Worm (Caenorhabditis elegans) whole organism, L1 larva: Measurements from ENCODE around the gene algn-6.

ENCODE experiments used
- C04F5.9 ChIP-seq: sonication (generic microtip); optimal IDR thresholded peaks from 2 replicates; lab custom pipeline; 2016; ENCODE audit warnings: missing genetic modification characterization, missing compliant biosample characterization
- C16A3.4 ChIP-seq: fragments of 150-350 bp; optimal IDR thresholded peaks from 2 replicates; lab custom pipeline; 2014; ENCODE audit warnings: missing biosample characterization, missing genetic modification characterization
- C34B4.2 ChIP-seq: sonication (generic microtip); optimal IDR thresholded peaks from 2 replicates; lab custom pipeline; 2017; ENCODE audit warnings: mild to moderate bottlenecking, missing genetic modification characterization, missing compliant biosample characterization
- F16B12.6 ChIP-seq: fragments of 150-350 bp; optimal IDR thresholded peaks from 2 replicates; lab custom pipeline; 2014; ENCODE audit warnings: missing biosample characterization, missing genetic modification characterization
- Y116A8C.19 ChIP-seq: sonication (generic microtip); optimal IDR thresholded peaks from 2 replicates; lab custom pipeline; 2016; ENCODE audit warnings: missing compliant biosample characterization, missing genetic modification characterization, borderline replicate concordance
- aha-1 ChIP-seq: fragments of 150-350 bp; optimal IDR thresholded peaks from 2 replicates; lab custom pipeline; 2014; ENCODE audit warnings: missing biosample characterization, missing genetic modification characterization
- aly-2 ChIP-seq: fragments of 150-350 bp; optimal IDR thresholded peaks from 2 replicates; lab custom pipeline; 2014; ENCODE audit warnings: missing biosample characterization, missing genetic modification characterization
- blmp-1 ChIP-seq: fragments of 150-350 bp; optimal IDR thresholded peaks from 2 replicates; lab custom pipeline; 2014; ENCODE audit warnings: missing biosample characterization, missing genetic modification characterization
- ceh-63 ChIP-seq: fragments of 200-800 bp; sonication (Bioruptor generic); optimal IDR thresholded peaks from 2 replicates; lab custom pipeline; 2018; ENCODE audit warnings: mild to moderate bottlenecking, missing genetic modification characterization, missing compliant biosample characterization
- ceh-8 ChIP-seq: fragments of 200-800 bp; sonication (Bioruptor generic); optimal IDR thresholded peaks from 2 replicates; lab custom pipeline; 2018; ENCODE audit warnings: mild to moderate bottlenecking, missing genetic modification characterization, moderate library complexity, missing compliant biosample characterization
- ceh-82 ChIP-seq, 3 experiments: fragments of 150-350 bp in 1 of 3; sonication (generic microtip) in 2 of 3; optimal IDR thresholded peaks; 2 replicates each; lab custom pipeline; 2014 to 2017; ENCODE audit warnings: missing biosample characterization in 3 of 3, missing genetic modification characterization in 3 of 3
- ceh-90 ChIP-seq: sonication (generic microtip); optimal IDR thresholded peaks from 2 replicates; lab custom pipeline; 2016; ENCODE audit warnings: missing genetic modification characterization, missing compliant biosample characterization
- dpl-1 ChIP-seq, 3 experiments: fragments of 150-350 bp in 2 of 3; sonication (generic microtip) in 1 of 3; optimal IDR thresholded peaks; 2 replicates each; lab custom pipeline; 2014 to 2017; ENCODE audit warnings: missing biosample characterization in 3 of 3, missing genetic modification characterization in 3 of 3, missing genetic modification reagents in 3 of 3
- dsc-1 ChIP-seq: sonication (generic microtip); optimal IDR thresholded peaks from 2 replicates; lab custom pipeline; 2016; ENCODE audit warnings: mild to moderate bottlenecking, missing genetic modification characterization, missing compliant biosample characterization
- efl-1 ChIP-seq, 4 experiments: fragments of 150-350 bp; optimal IDR thresholded peaks in 3 of 4; peaks in 1 of 4; 1 replicate in 1 of 4; 2 replicates in 3 of 4; lab custom pipeline; 2014; ENCODE audit warnings: missing biosample characterization in 2 of 4, missing genetic modification characterization in 2 of 4, missing genetic modification reagents in 2 of 4
- efl-3 ChIP-seq: fragments of 200-800 bp; sonication (Bioruptor generic); optimal IDR thresholded peaks from 2 replicates; lab custom pipeline; 2018; ENCODE audit warnings: mild to moderate bottlenecking, missing genetic modification characterization, missing compliant biosample characterization
- elt-2 ChIP-seq: sonication (generic microtip); optimal IDR thresholded peaks from 2 replicates; lab custom pipeline; 2016; ENCODE audit warnings: missing genetic modification characterization, mild to moderate bottlenecking, inconsistent platforms, missing compliant biosample characterization, missing genetic modification reagents
- fkh-10 ChIP-seq: sonication (generic microtip); optimal IDR thresholded peaks from 2 replicates; lab custom pipeline; 2017; ENCODE audit warnings: missing biosample characterization, missing genetic modification reagents, missing genetic modification characterization
- fkh-8 ChIP-seq: sonication (generic microtip); optimal IDR thresholded peaks from 2 replicates; lab custom pipeline; 2016; ENCODE audit warnings: mild to moderate bottlenecking, missing genetic modification characterization, missing compliant biosample characterization
- fos-1 ChIP-seq: fragments of 150-350 bp; optimal IDR thresholded peaks from 2 replicates; lab custom pipeline; 2014; ENCODE audit warnings: missing biosample characterization, missing genetic modification characterization
- grh-1 ChIP-seq: fragments of 200-800 bp; sonication (Bioruptor generic); IDR thresholded peaks from 2 replicates; pipeline ENCODE4 v1.3.6; 2022; ENCODE audit warnings: missing genetic modification reagents, missing genetic modification characterization, missing compliant biosample characterization
- hpl-2 ChIP-seq: fragments of 150-350 bp; optimal IDR thresholded peaks from 2 replicates; lab custom pipeline; 2014; ENCODE audit warnings: missing biosample characterization, missing genetic modification reagents, missing genetic modification characterization
- irx-1 ChIP-seq: sonication (generic microtip); optimal IDR thresholded peaks from 2 replicates; lab custom pipeline; 2016; ENCODE audit warnings: missing genetic modification characterization, missing compliant biosample characterization
- lin-13 ChIP-seq: fragments of 150-350 bp; optimal IDR thresholded peaks from 2 replicates; lab custom pipeline; 2014; ENCODE audit warnings: missing biosample characterization, missing genetic modification reagents, missing genetic modification characterization
- lin-14 ChIP-seq: fragments of 200-800 bp; sonication (Bioruptor generic); optimal IDR thresholded peaks from 2 replicates; lab custom pipeline; 2018; ENCODE audit warnings: mild to moderate bottlenecking, missing genetic modification characterization, moderate library complexity, missing compliant biosample characterization
- lin-15B ChIP-seq: fragments of 150-350 bp; sonication (generic microtip); optimal IDR thresholded peaks from 3 replicates; lab custom pipeline; 2014; ENCODE audit warnings: missing biosample characterization, missing genetic modification characterization
- lin-39 ChIP-seq: fragments of 150-350 bp; optimal IDR thresholded peaks from 2 replicates; lab custom pipeline; 2014; ENCODE audit warnings: missing biosample characterization, missing genetic modification reagents, missing genetic modification characterization
- lir-3 ChIP-seq: sonication (generic microtip); optimal IDR thresholded peaks from 2 replicates; lab custom pipeline; 2016; ENCODE audit warnings: mild to moderate bottlenecking, missing genetic modification characterization, moderate library complexity, missing compliant biosample characterization; ENCODE audit not compliant: poor library complexity
- lsy-2 ChIP-seq, 2 experiments: fragments of 150-350 bp; optimal IDR thresholded peaks; 2 replicates each; lab custom pipeline; 2014; ENCODE audit warnings: missing biosample characterization in 2 of 2, missing genetic modification characterization in 2 of 2
- mab-9 ChIP-seq: fragments of 200-800 bp; sonication (Bioruptor generic); IDR thresholded peaks from 2 replicates; pipeline ENCODE4 v1.3.6; 2022; ENCODE audit warnings: missing genetic modification reagents, missing genetic modification characterization, missing compliant biosample characterization
- mef-2 ChIP-seq: fragments of 150-350 bp; optimal IDR thresholded peaks from 2 replicates; lab custom pipeline; 2014; ENCODE audit warnings: missing biosample characterization, missing genetic modification characterization
- mep-1 ChIP-seq: fragments of 150-350 bp; optimal IDR thresholded peaks from 2 replicates; lab custom pipeline; 2014; ENCODE audit warnings: missing biosample characterization, missing genetic modification characterization
- nhr-11 ChIP-seq: fragments of 150-350 bp; optimal IDR thresholded peaks from 2 replicates; lab custom pipeline; 2014; ENCODE audit warnings: missing biosample characterization, missing genetic modification characterization
- nhr-12 ChIP-seq: sonication (generic microtip); optimal IDR thresholded peaks from 2 replicates; lab custom pipeline; 2017; ENCODE audit warnings: missing biosample characterization, missing genetic modification characterization
- nhr-20 ChIP-seq: sonication (generic microtip); optimal IDR thresholded peaks from 2 replicates; lab custom pipeline; 2016; ENCODE audit warnings: mild to moderate bottlenecking, missing genetic modification characterization, missing compliant biosample characterization
- nhr-71 ChIP-seq: sonication (generic microtip); optimal IDR thresholded peaks from 2 replicates; lab custom pipeline; 2016; ENCODE audit warnings: mild to moderate bottlenecking, missing genetic modification characterization, moderate library complexity, missing compliant biosample characterization
- nhr-84 ChIP-seq: sonication (generic microtip); optimal IDR thresholded peaks from 2 replicates; lab custom pipeline; 2017; ENCODE audit warnings: missing biosample characterization, missing genetic modification characterization
- pqm-1 ChIP-seq: sonication (generic microtip); optimal IDR thresholded peaks from 3 replicates; lab custom pipeline; 2017; ENCODE audit warnings: missing biosample characterization, missing genetic modification characterization
- rnt-1 ChIP-seq: sonication (generic microtip); optimal IDR thresholded peaks from 2 replicates; lab custom pipeline; 2016; ENCODE audit warnings: mild to moderate bottlenecking, missing genetic modification characterization, moderate library complexity, missing compliant biosample characterization
- skn-1 ChIP-seq: fragments of 150-350 bp; optimal IDR thresholded peaks from 2 replicates; lab custom pipeline; 2014; ENCODE audit warnings: missing biosample characterization, missing genetic modification characterization
- sox-4 ChIP-seq: sonication (generic microtip); optimal IDR thresholded peaks from 2 replicates; lab custom pipeline; 2016; ENCODE audit warnings: missing genetic modification characterization, missing compliant biosample characterization
- sup-37 ChIP-seq: fragments of 200-800 bp; sonication (Bioruptor generic); optimal IDR thresholded peaks from 2 replicates; lab custom pipeline; 2018; ENCODE audit warnings: mild to moderate bottlenecking, missing genetic modification characterization, missing compliant biosample characterization
- swsn-7 ChIP-seq: sonication (generic microtip); optimal IDR thresholded peaks from 2 replicates; lab custom pipeline; 2016; ENCODE audit warnings: missing genetic modification characterization, missing compliant biosample characterization
- tbx-2 ChIP-seq: sonication (generic microtip); optimal IDR thresholded peaks from 2 replicates; lab custom pipeline; 2016; ENCODE audit warnings: missing genetic modification characterization, missing compliant biosample characterization
- tlp-1 ChIP-seq: fragments of 150-350 bp; optimal IDR thresholded peaks from 2 replicates; lab custom pipeline; 2014; ENCODE audit warnings: missing biosample characterization, missing genetic modification characterization
- unc-30 ChIP-seq: sonication (generic microtip); optimal IDR thresholded peaks from 2 replicates; lab custom pipeline; 2017; ENCODE audit warnings: missing biosample characterization, missing genetic modification characterization
- unc-62 ChIP-seq: fragments of 150-350 bp; optimal IDR thresholded peaks from 2 replicates; lab custom pipeline; 2014; ENCODE audit warnings: missing biosample characterization, missing genetic modification reagents, missing genetic modification characterization
- xbp-1 ChIP-seq: sonication (generic microtip); optimal IDR thresholded peaks from 2 replicates; lab custom pipeline; 2016; ENCODE audit warnings: missing genetic modification characterization, missing compliant biosample characterization
- ztf-11 ChIP-seq, 2 experiments: sonication (generic microtip); optimal IDR thresholded peaks; 2 replicates each; lab custom pipeline; 2016 to 2017; ENCODE audit warnings: missing genetic modification characterization in 2 of 2, missing biosample characterization in 1 of 2, missing compliant biosample characterization in 1 of 2
- ztf-4 ChIP-seq: fragments of 150-350 bp; optimal IDR thresholded peaks from 2 replicates; lab custom pipeline; 2014; ENCODE audit warnings: missing biosample characterization, missing genetic modification characterization

algn-6 gene

DNA sequence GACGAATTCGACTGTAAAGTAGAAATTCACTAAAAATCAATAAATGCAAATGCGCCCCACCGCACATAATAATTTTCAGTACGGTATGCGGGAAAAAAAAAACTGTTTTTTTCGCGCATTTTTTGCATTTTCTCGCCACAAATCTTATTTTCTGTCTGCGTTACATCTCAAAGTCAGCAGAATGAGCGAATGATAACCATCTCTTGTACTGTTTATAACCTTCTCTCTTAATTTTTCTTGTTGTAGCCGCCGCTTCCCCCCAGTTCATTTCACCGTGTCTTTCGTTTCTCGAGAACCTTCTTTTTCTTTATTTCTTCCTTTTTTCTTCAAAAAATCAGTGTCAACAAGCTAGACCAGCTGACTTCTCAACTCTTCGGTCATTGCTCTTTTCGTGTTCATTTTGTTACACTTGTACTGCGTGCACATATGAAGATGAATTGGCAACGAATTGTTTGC is 24.1 kb upstream of the algn-6 start (continued):
- peak; percentile 68 for TF ChIP-seq nhr-20 (tag; lab: Kevin White, UChicago)
- TF ChIP-seq nhr-84 (tag; lab: Kevin White, UChicago) = no peak
- TF ChIP-seq hpl-2 = no peak
- TF ChIP-seq aha-1 = no peak
- peak in 1 of 2 experiments; percentile 48 for TF ChIP-seq lsy-2 (tag; optimal IDR thresholded peaks at IDR 0.05; lab: Kevin White, UChicago)
- no peak for TF ChIP-seq unc-30 (tag; lab: Kevin White, UChicago)
- peak; percentile 31 for TF ChIP-seq rnt-1 (tag; lab: Kevin White, UChicago)
- TF ChIP-seq lin-14 (GFP tag; lab: Kevin White, UChicago) = peak; percentile 24
- no peak for TF ChIP-seq fkh-8 (tag; lab: Kevin White, UChicago)
- peak; percentile 33 for TF ChIP-seq lin-13
- TF ChIP-seq swsn-7 (tag; lab: Kevin White, UChicago) = peak; percentile 42

DNA sequence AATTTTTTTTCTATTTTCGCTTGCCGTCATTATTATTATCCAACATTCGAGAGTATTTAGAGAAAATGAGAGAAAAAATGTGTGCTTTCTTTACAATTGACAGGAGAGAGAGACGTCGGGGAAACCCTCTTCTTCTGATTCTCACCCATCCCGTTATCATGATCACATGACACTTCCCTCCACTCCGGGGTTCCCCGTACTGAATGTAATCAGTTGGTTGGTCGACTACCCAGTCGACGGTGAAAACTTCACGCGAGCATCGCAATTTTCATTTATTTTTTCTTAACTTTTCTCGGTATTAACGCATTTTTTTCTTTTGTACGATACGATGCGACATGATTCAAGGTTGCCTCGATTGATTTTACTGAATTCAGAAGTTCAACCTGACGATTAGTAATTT is 23.4 kb upstream of the algn-6 start:
- TF ChIP-seq nhr-12 (tag; lab: Kevin White, UChicago) = no peak
- TF ChIP-seq elt-2 (tag; lab: Kevin White, UChicago) = no peak
- no peak for TF ChIP-seq lin-15B (tag; lab: Kevin White, UChicago)
- TF ChIP-seq aha-1 = no peak
- no peak for TF ChIP-seq ztf-11 (tag; optimal IDR thresholded peaks at IDR 0.05; lab: Kevin White, UChicago)
- TF ChIP-seq sox-4 (tag; lab: Kevin White, UChicago) = no peak
- TF ChIP-seq Y116A8C.19 (tag; lab: Kevin White, UChicago) = no peak
- peak; percentile 79 for TF ChIP-seq nhr-71 (tag; lab: Kevin White, UChicago)
- peak; percentile 61 for TF ChIP-seq swsn-7 (tag; lab: Kevin White, UChicago)
- no peak for TF ChIP-seq irx-1 (tag; lab: Kevin White, UChicago)
- TF ChIP-seq C04F5.9 (tag; lab: Kevin White, UChicago) = no peak
- no peak for TF ChIP-seq grh-1
- TF ChIP-seq rnt-1 (tag; lab: Kevin White, UChicago) = peak; percentile 62
- TF ChIP-seq C16A3.4 (tag; lab: Kevin White, UChicago) = peak; percentile 59
- no peak for TF ChIP-seq ceh-82 (tag; optimal IDR thresholded peaks at IDR 0.05; lab: Kevin White, UChicago)
- no peak for TF ChIP-seq ceh-90 (tag; lab: Kevin White, UChicago)
- TF ChIP-seq hpl-2 = no peak
- TF ChIP-seq unc-30 (tag; lab: Kevin White, UChicago) = no peak
- no peak for TF ChIP-seq mef-2 (tag; lab: Kevin White, UChicago)
- TF ChIP-seq skn-1 (tag; lab: Kevin White, UChicago) = peak; percentile 52
- no peak for TF ChIP-seq efl-3
- no peak for TF ChIP-seq aly-2 (tag; lab: Kevin White, UChicago)
- TF ChIP-seq mab-9 (GFP tag; lab: Robert Waterston, UW) = no peak
- TF ChIP-seq tlp-1 (tag; lab: Kevin White, UChicago) = no peak
- peak; percentile 40 for TF ChIP-seq lir-3 (tag; lab: Kevin White, UChicago)
- peak; percentile 4 for TF ChIP-seq ztf-4 (tag; lab: Kevin White, UChicago)
- TF ChIP-seq ceh-63 (GFP tag; lab: Kevin White, UChicago) = no peak
- no peak for TF ChIP-seq ceh-8 (GFP tag; lab: Kevin White, UChicago)
- peak; percentile 23 for TF ChIP-seq mep-1 (tag; lab: Kevin White, UChicago)
- TF ChIP-seq dpl-1 (GFP tag; optimal IDR thresholded peaks at IDR 0.05; lab: Kevin White, UChicago) = peak in 2 of 3 experiments; percentile 21 to 33
- TF ChIP-seq fkh-10 (GFP tag; lab: Kevin White, UChicago) = no peak
- no peak for TF ChIP-seq fos-1
- peak; percentile 77 for TF ChIP-seq blmp-1 (tag; lab: Kevin White, UChicago)
- TF ChIP-seq tbx-2 (tag; lab: Kevin White, UChicago) = peak; percentile 29
- TF ChIP-seq F16B12.6 (tag; lab: Kevin White, UChicago) = no peak
- peak; percentile 35 to 76 for TF ChIP-seq lsy-2 (tag; optimal IDR thresholded peaks at IDR 0.05; lab: Kevin White, UChicago)
- TF ChIP-seq efl-1 (optimal IDR thresholded peaks at IDR 0.05; lab: Kevin White, UChicago) = peak; percentile 18 to 31
- TF ChIP-seq efl-1 (GFP tag; optimal IDR thresholded peaks at IDR 0.05 in 1 of 2; lab: Kevin White, UChicago) = peak in 1 of 2 experiments; percentile 42
- TF ChIP-seq C34B4.2 (tag; lab: Kevin White, UChicago) = no peak
- no peak for TF ChIP-seq unc-62 (GFP tag; lab: Kevin White, UChicago)
- no peak for TF ChIP-seq sup-37
- TF ChIP-seq lin-14 (GFP tag; lab: Kevin White, UChicago) = peak; percentile 73
- TF ChIP-seq xbp-1 (tag; lab: Kevin White, UChicago) = no peak
- no peak for TF ChIP-seq lin-39
- TF ChIP-seq dsc-1 (tag; lab: Kevin White, UChicago) = no peak
- no peak for TF ChIP-seq pqm-1 (tag; lab: Kevin White, UChicago)
- no peak for TF ChIP-seq nhr-84 (tag; lab: Kevin White, UChicago)
- peak; percentile 41 for TF ChIP-seq nhr-11 (tag; lab: Kevin White, UChicago)
